1 fruit fly cellular context compared by ENCODE assay signal in the genomic region with DNA sequence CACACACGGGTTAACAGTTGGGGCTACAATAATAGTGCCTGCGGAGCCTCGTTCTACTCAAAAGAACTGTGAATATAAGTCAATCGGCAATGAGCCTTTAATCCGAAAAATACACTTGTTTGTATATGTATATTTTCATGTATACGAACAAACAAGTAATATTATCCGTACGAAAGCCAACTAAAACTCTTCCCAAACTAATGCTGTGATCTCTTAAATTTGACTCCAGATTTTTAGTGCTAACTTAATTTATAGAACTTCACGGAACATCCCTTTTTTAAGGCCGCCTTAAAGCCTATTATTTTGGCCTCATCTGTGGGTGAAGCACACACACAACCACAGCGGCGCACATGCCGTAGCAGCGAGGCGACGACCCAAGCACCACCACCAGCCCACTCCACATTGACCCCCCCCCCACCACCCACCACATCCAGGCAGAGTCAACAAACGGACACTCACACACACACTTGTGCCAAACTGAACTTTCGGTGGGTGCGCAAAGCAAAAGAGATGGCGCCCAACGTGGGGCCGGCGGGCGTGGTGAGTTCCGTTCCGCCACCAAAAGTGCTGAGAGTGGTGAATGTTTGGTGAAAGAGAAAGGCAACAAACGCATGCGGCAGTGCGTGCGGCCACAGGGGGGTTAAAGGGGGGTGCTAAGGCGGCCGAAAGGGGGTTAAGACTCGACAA.
TF ChIP-seq lines count a peak whose summit lies in the region.

No protein-coding gene starts in this region.

TF ChIP-seq in whole organism, embryonic, 481 proteins besides CTCF, POLR2A, EP300 and RAD21 (continued from another document):
- TF ChIP-seq CG13287 (GFP tag; IDR thresholded peaks at IDR 0.05; lab: Robert Waterston, UW; ENCODE audit: partially characterized antibody) (0 out of 2 replicates have a peak, but pooled peaks have one; percentile 18), tup (GFP tag; optimal IDR thresholded peaks at IDR 0.05; lab: Kevin White, UChicago) (peak; percentile 62), CG14710 (tag; optimal IDR thresholded peaks at IDR 0.05; lab: Kevin White, UChicago) (peak; percentile 78), CG3407 (GFP tag; optimal IDR thresholded peaks at IDR 0.05; lab: Kevin White, UChicago) (peak; percentile 56), CG6813 (GFP tag; optimal IDR thresholded peaks at IDR 0.05; lab: Kevin White, UChicago) (peak; percentile 81), inv (GFP tag; IDR thresholded peaks at IDR 0.05; lab: Robert Waterston, UW; ENCODE audit: partially characterized antibody) (no peak), disco-r (GFP tag; optimal IDR thresholded peaks at IDR 0.05; lab: Kevin White, UChicago) (peak; percentile 76), CG11695 (GFP tag; IDR thresholded peaks at IDR 0.05; lab: Robert Waterston, UW) (peak; percentile 88), CG31388 (GFP tag; optimal IDR thresholded peaks at IDR 0.05; lab: Kevin White, UChicago) (peak; percentile 45), Xbp1 (GFP tag; optimal IDR thresholded peaks at IDR 0.05; lab: Kevin White, UChicago) (peak; percentile 81), Taf1 (GFP tag; IDR thresholded peaks at IDR 0.05; lab: Robert Waterston, UW) (no peak), CG3995 (GFP tag; optimal IDR thresholded peaks at IDR 0.05; lab: Kevin White, UChicago) (peak; percentile 10), CG30403 (GFP tag; optimal IDR thresholded peaks at IDR 0.05; lab: Kevin White, UChicago) (peak; percentile 87), ro (GFP tag; IDR thresholded peaks at IDR 0.05; lab: Robert Waterston, UW) (0 out of 2 replicates have a peak, but pooled peaks have one; percentile 30), wor (GFP tag; IDR thresholded peaks at IDR 0.05; lab: Robert Waterston, UW) (peak; percentile 65), Trl (optimal IDR thresholded peaks at IDR 0.05; lab: Kevin White, UChicago) (peak in 1 of 2 experiments; percentile 19), Trl (GFP tag; optimal IDR thresholded peaks at IDR 0.05; lab: Kevin White, UChicago) (peak; percentile 50), CG18262 (tag; optimal IDR thresholded peaks at IDR 0.05; lab: Kevin White, UChicago) (peak; percentile 93), CHES-1-like (GFP tag; optimal IDR thresholded peaks at IDR 0.05; lab: Kevin White, UChicago) (peak; percentile 75), CG7839 (tag; optimal IDR thresholded peaks at IDR 0.05; lab: Kevin White, UChicago) (peak; percentile 90), emc (GFP tag; optimal IDR thresholded peaks at IDR 0.05; lab: Kevin White, UChicago) (no peak), hb (GFP tag; IDR thresholded peaks at IDR 0.05; lab: Robert Waterston, UW; ENCODE audit: partially characterized antibody) (no peak), CG16779 (GFP tag; IDR thresholded peaks at IDR 0.05; lab: Robert Waterston, UW) (no peak), CG9215 (GFP tag; IDR thresholded peaks at IDR 0.05; lab: Robert Waterston, UW) (peak; percentile 66), gt (GFP tag; IDR thresholded peaks at IDR 0.05; lab: Robert Waterston, UW) (peak; percentile 37; the same call in 1 of the 2 replicates), dmrt99B (tag; optimal IDR thresholded peaks at IDR 0.05; lab: Kevin White, UChicago) (peak; percentile 92), klu (GFP tag; IDR thresholded peaks at IDR 0.05; lab: Robert Waterston, UW) (no peak), knrl (GFP tag; IDR thresholded peaks at IDR 0.05; lab: Robert Waterston, UW; ENCODE audit: partially characterized antibody) (peak; percentile 13; the same call in 1 of the 3 replicates), so (GFP tag; IDR thresholded peaks at IDR 0.05; lab: Robert Waterston, UW) (peak; percentile 41; the same call in 2 of the 3 replicates), CG3847 (GFP tag; IDR thresholded peaks at IDR 0.05; lab: Robert Waterston, UW) (peak; percentile 66), CG2116 (GFP tag; optimal IDR thresholded peaks at IDR 0.05; lab: Kevin White, UChicago) (peak; percentile 52), CG17912 (GFP tag; optimal IDR thresholded peaks at IDR 0.05; lab: Kevin White, UChicago) (no peak), CG13775 (GFP tag; optimal IDR thresholded peaks at IDR 0.05; lab: Kevin White, UChicago) (peak; percentile 80), crol (GFP tag; IDR thresholded peaks at IDR 0.05; lab: Robert Waterston, UW) (peak; percentile 97), CG10431 (GFP tag; optimal IDR thresholded peaks at IDR 0.05; lab: Kevin White, UChicago) (peak; percentile 77), cad (GFP tag; optimal IDR thresholded peaks at IDR 0.05; lab: Kevin White, UChicago) (no peak), CG8359 (GFP tag; optimal IDR thresholded peaks at IDR 0.05; lab: Kevin White, UChicago; ENCODE audit: borderline replicate concordance) (peak; percentile 78), CG14050 (GFP tag; IDR thresholded peaks at IDR 0.05; lab: Robert Waterston, UW) (peak; percentile 37; the same call in 2 of the 3 replicates), H2.0 (GFP tag; IDR thresholded peaks at IDR 0.05; lab: Robert Waterston, UW) (peak; percentile 51; the same call in 1 of the 2 replicates), oc (tag; optimal IDR thresholded peaks at IDR 0.05; lab: Kevin White, UChicago) (peak; percentile 46), Lhr (GFP tag; optimal IDR thresholded peaks at IDR 0.05; lab: Kevin White, UChicago) (peak; percentile 47), ftz-f1 (GFP tag; optimal IDR thresholded peaks at IDR 0.05; lab: Kevin White, UChicago) (no peak), CrebB (tag; optimal IDR thresholded peaks at IDR 0.05; lab: Kevin White, UChicago) (peak; percentile 67), br (optimal IDR thresholded peaks at IDR 0.05; lab: Kevin White, UChicago) (no peak), Oli (tag; optimal IDR thresholded peaks at IDR 0.05; lab: Kevin White, UChicago) (peak; percentile 90), CG6254 (GFP tag; optimal IDR thresholded peaks at IDR 0.05; lab: Kevin White, UChicago) (peak; percentile 58), CG8924 (tag; optimal IDR thresholded peaks at IDR 0.05; lab: Kevin White, UChicago) (peak; percentile 90), CG34224 (GFP tag; IDR thresholded peaks at IDR 0.05; lab: Robert Waterston, UW; ENCODE audit: partially characterized antibody) (no peak), D19B (GFP tag; optimal IDR thresholded peaks at IDR 0.05; lab: Kevin White, UChicago) (peak; percentile 47), lab (GFP tag; optimal IDR thresholded peaks at IDR 0.05; lab: Kevin White, UChicago) (peak; percentile 87), CG18599 (GFP tag; optimal IDR thresholded peaks at IDR 0.05; lab: Kevin White, UChicago) (peak; percentile 92), exex (tag; optimal IDR thresholded peaks at IDR 0.05; lab: Kevin White, UChicago) (peak; percentile 40), CG1602 (GFP tag; optimal IDR thresholded peaks at IDR 0.05; lab: Kevin White, UChicago) (peak; percentile 72), ac (GFP tag; optimal IDR thresholded peaks at IDR 0.05; lab: Kevin White, UChicago) (peak; percentile 38), B-H2 (GFP tag; optimal IDR thresholded peaks at IDR 0.05; lab: Kevin White, UChicago) (no peak), Poxn (GFP tag; IDR thresholded peaks at IDR 0.05; lab: Robert Waterston, UW) (no peak), CG3726 (GFP tag; IDR thresholded peaks at IDR 0.05; lab: Robert Waterston, UW) (no peak)
TF ChIP-seq in whole organism, embryonic: peak in this region for 373.
